Worm (Caenorhabditis elegans) whole organism, mixed stage, embryonic: ENCODE measurements around the gene srbc-36.

ENCODE experiments used
- M03D4.4 ChIP-seq: sonication (generic microtip); optimal IDR thresholded peaks from 2 replicates; lab custom pipeline; 2017; ENCODE audit warnings: mild to moderate bottlenecking, missing genetic modification characterization, missing compliant biosample characterization
- bed-3 ChIP-seq: fragments of 200-800 bp; sonication (Bioruptor generic); optimal IDR thresholded peaks from 3 replicates; lab custom pipeline; 2018; ENCODE audit warnings: mild to moderate bottlenecking, missing genetic modification characterization, moderate library complexity, missing compliant biosample characterization
- ceh-39 ChIP-seq: fragments of 150-350 bp; optimal IDR thresholded peaks from 2 replicates; lab custom pipeline; 2014; ENCODE audit warnings: missing biosample characterization, missing genetic modification characterization
- ceh-43 ChIP-seq: fragments of 200-800 bp; sonication (Bioruptor generic); optimal IDR thresholded peaks from 2 replicates; lab custom pipeline; 2018; ENCODE audit warnings: mild to moderate bottlenecking, missing genetic modification characterization, moderate library complexity, missing compliant biosample characterization
- ceh-83 ChIP-seq: fragments of 200-800 bp; sonication (Bioruptor generic); optimal IDR thresholded peaks from 2 replicates; lab custom pipeline; 2018; ENCODE audit warnings: mild to moderate bottlenecking, missing genetic modification characterization, missing compliant biosample characterization
- elt-1 ChIP-seq: sonication (generic microtip); optimal IDR thresholded peaks from 2 replicates; lab custom pipeline; 2017; ENCODE audit warnings: missing genetic modification characterization, mild to moderate bottlenecking, missing compliant biosample characterization, antibody characterized with exemption, moderate library complexity, borderline replicate concordance; ENCODE audit not compliant: insufficient read depth
- elt-3 ChIP-seq: fragments of 150-350 bp; optimal IDR thresholded peaks from 2 replicates; lab custom pipeline; 2014; ENCODE audit warnings: missing biosample characterization, missing genetic modification characterization
- ham-2 ChIP-seq: fragments of 200-800 bp; sonication (Bioruptor generic); optimal IDR thresholded peaks from 2 replicates; lab custom pipeline; 2018; ENCODE audit warnings: mild to moderate bottlenecking, missing genetic modification characterization, missing compliant biosample characterization
- lin-13 ChIP-seq: fragments of 150-350 bp; optimal IDR thresholded peaks from 2 replicates; lab custom pipeline; 2014; ENCODE audit warnings: missing biosample characterization, missing genetic modification characterization
- lin-32 ChIP-seq: fragments of 200-800 bp; sonication (Bioruptor generic); optimal IDR thresholded peaks from 2 replicates; lab custom pipeline; 2018; ENCODE audit warnings: mild to moderate bottlenecking, missing genetic modification characterization, missing compliant biosample characterization
- mep-1 ChIP-seq: fragments of 150-350 bp; optimal IDR thresholded peaks from 2 replicates; lab custom pipeline; 2017; ENCODE audit warnings: missing biosample characterization, missing genetic modification reagents, missing genetic modification characterization, inconsistent platforms
- mls-2 ChIP-seq: sonication (generic microtip); optimal IDR thresholded peaks from 2 replicates; lab custom pipeline; 2016; ENCODE audit warnings: mild to moderate bottlenecking, missing genetic modification characterization, moderate library complexity, missing compliant biosample characterization
- nhr-12 ChIP-seq: fragments of 150-350 bp; optimal IDR thresholded peaks from 2 replicates; lab custom pipeline; 2014; ENCODE audit warnings: missing biosample characterization, missing genetic modification characterization
- nhr-2 ChIP-seq: fragments of 150-350 bp; optimal IDR thresholded peaks from 2 replicates; lab custom pipeline; 2014; ENCODE audit warnings: missing biosample characterization, missing genetic modification characterization
- nhr-28 ChIP-seq: fragments of 150-350 bp; optimal IDR thresholded peaks from 2 replicates; lab custom pipeline; 2014; ENCODE audit warnings: missing biosample characterization, missing genetic modification characterization
- nhr-76 ChIP-seq: sonication (generic microtip); optimal IDR thresholded peaks from 2 replicates; lab custom pipeline; 2017; ENCODE audit warnings: missing biosample characterization, missing genetic modification characterization
- sem-2 ChIP-seq: fragments of 200-800 bp; sonication (Bioruptor generic); optimal IDR thresholded peaks from 2 replicates; lab custom pipeline; 2018; ENCODE audit warnings: mild to moderate bottlenecking, missing genetic modification characterization, missing compliant biosample characterization
- snpc-4 ChIP-seq: fragments of 150-350 bp; optimal IDR thresholded peaks from 2 replicates; lab custom pipeline; 2014; ENCODE audit warnings: missing biosample characterization, missing genetic modification characterization
- sptf-1 ChIP-seq: sonication (generic microtip); optimal IDR thresholded peaks from 2 replicates; lab custom pipeline; 2017; ENCODE audit warnings: mild to moderate bottlenecking, missing genetic modification characterization, moderate library complexity, missing compliant biosample characterization
- tbx-8 ChIP-seq: fragments of 200-800 bp; sonication (Bioruptor generic); optimal IDR thresholded peaks from 2 replicates; lab custom pipeline; 2018; ENCODE audit warnings: mild to moderate bottlenecking, missing genetic modification characterization, moderate library complexity, missing compliant biosample characterization
- unc-120 ChIP-seq: sonication (generic microtip); optimal IDR thresholded peaks from 2 replicates; lab custom pipeline; 2017; ENCODE audit warnings: missing genetic modification characterization, missing compliant biosample characterization; ENCODE audit not compliant: poor library complexity, severe bottlenecking
- unc-39 ChIP-seq: fragments of 150-350 bp; optimal IDR thresholded peaks from 2 replicates; lab custom pipeline; 2014; ENCODE audit warnings: missing biosample characterization, missing genetic modification characterization
- zip-8 ChIP-seq: fragments of 150-350 bp; optimal IDR thresholded peaks from 2 replicates; lab custom pipeline; 2014; ENCODE audit warnings: missing biosample characterization, missing genetic modification characterization
- ztf-11 ChIP-seq: fragments of 150-350 bp; optimal IDR thresholded peaks from 2 replicates; lab custom pipeline; 2014; ENCODE audit warnings: missing biosample characterization, missing genetic modification characterization

The srbc-36 gene

DNA sequence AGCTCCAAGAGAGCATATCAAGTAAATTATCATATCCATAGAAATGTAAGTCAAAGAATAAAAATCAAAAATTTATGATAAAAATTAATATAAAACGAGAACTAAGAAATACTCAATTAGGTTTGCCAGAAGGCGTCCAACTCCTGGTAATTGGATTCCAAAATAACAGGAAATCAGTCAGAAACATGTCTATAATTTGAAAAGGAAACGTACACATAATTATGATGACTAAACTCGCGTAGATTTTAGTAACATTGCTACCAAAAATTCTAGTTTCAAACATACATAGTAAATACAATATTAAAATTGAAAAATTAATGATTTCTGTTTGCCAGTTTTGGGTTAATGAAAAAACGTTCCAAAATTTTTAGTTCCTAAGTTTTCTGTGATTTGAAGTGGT is 5.6 kb downstream of the srbc-36 start, which contains the start of gene srbc-33:
Gene srbc-33 (minus strand): TSS at position 101 of the 400 bp plus-strand sequence.
- TF ChIP-seq zip-8 (tag; lab: Kevin White, UChicago) (no peak), unc-120 (no peak), nhr-28 (tag; lab: Kevin White, UChicago) (no peak), nhr-76 (tag; lab: Kevin White, UChicago) (no peak), ceh-39 (tag; lab: Kevin White, UChicago) (no peak), nhr-2 (tag; lab: Kevin White, UChicago) (no peak), unc-39 (tag; lab: Kevin White, UChicago) (no peak), ham-2 (GFP tag; lab: Kevin White, UChicago) (no peak), mls-2 (tag; lab: Kevin White, UChicago) (no peak), tbx-8 (GFP tag; lab: Kevin White, UChicago) (no peak), snpc-4 (tag; lab: Kevin White, UChicago) (no peak), mep-1 (tag; lab: Kevin White, UChicago) (no peak)
- TF ChIP-seq, all 35 proteins: peak for 0

DNA sequence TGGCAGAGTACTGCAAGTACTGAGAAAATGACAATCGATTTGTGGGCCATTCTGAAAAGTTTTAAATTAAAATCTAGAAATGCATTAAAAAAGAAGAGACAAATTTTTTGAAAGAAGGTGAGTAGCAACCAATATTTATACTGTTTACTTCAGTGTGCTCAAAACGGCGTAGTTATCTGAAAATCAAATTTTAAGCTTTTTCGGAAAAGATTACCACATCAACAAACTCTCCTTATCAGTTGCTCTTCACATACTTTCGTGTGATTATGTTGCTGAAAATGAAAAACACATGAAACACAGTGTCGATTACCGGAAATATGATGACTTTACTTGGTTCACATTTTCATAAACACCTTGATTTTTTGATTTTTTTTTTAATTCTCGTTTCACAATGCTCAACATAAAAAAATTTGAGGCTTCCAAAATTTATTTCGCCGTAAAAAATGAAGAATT is 7.8 kb downstream of the srbc-36 start, which contains the start of gene lys-7:
Gene lys-7 (minus strand): TSS at position 51 of the 453 bp plus-strand sequence.
- TF ChIP-seq elt-1 (tag; lab: Kevin White, UChicago) (no peak), bed-3 (GFP tag; lab: Kevin White, UChicago) (no peak), M03D4.4 (tag; lab: Kevin White, UChicago) (no peak), ceh-83 (GFP tag; lab: Kevin White, UChicago) (no peak), ham-2 (GFP tag; lab: Kevin White, UChicago) (no peak)

DNA sequence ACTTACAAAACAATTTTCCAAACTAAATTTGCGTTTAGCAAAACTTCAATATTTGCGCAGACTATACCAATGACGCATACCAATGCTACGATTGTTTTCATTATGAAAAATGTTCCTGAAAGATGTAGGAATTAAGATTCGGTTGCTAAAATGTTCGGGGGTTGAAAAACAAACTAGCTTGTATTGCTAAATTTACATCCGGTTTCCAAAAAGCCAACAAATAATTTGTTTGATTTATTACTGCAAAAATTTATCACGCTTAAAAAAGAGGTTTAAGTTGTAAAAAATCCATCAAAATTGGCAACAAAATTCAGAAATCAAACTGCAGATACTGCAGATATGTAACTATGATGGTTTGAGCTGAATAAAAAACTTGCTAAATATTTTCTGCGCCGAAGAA is 10.0 kb downstream of the srbc-36 start, which contains the start of gene srbc-30:
Gene srbc-30 (minus strand): TSS at position 101 of the 400 bp plus-strand sequence.
- TF ChIP-seq mep-1 (tag; lab: Kevin White, UChicago) (no peak), nhr-76 (tag; lab: Kevin White, UChicago) (no peak), tbx-8 (GFP tag; lab: Kevin White, UChicago) (no peak)

DNA sequence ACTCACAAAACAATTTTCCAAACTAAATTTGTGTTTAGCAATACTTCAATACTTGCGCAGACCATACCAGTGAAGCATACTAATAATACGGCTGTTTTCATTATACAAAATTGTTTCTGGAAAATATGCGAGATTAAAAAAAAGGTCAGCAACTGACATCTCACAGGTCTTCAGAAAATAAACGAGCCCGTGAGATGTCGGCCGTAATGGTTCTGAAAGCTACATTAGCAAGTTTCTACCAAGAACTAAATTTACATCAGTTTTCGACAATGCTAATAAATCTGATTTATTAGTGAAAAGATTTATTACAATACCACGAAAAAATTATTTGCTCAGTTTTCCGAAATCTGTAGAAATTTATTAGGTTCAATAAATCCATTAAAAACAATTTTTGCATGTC is 12.8 kb downstream of the srbc-36 start, which contains the start of gene srbc-31:
Gene srbc-31 (minus strand): TSS at position 101 of the 400 bp plus-strand sequence.
- no peak for TF ChIP-seq mls-2 (tag; lab: Kevin White, UChicago)
- TF ChIP-seq nhr-76 (tag; lab: Kevin White, UChicago), result no peak
- TF ChIP-seq, all 35 proteins: peak for 0

DNA sequence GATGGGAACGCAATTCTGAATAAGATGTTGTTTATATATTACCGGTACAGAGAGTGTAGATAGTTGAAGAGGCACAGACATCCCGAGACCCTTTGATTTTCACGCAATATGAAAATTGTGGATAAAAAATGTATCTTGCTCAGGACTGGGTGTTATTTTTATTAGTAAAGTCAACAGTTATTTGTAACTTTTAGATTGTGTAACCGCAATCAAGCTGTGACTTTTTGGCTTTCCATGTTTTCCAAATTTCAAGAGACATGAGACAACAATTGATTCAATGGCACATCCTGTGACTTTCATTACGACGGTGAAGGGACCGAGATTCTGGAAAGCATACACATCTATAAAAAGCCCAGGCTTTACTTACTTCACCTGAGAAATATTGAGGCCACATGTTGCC is 14.1 kb downstream of the srbc-36 start:
- TF ChIP-seq ceh-43 (no peak), elt-3 (tag; lab: Kevin White, UChicago) (no peak), nhr-28 (tag; lab: Kevin White, UChicago) (no peak), unc-120 (no peak), sptf-1 (tag; lab: Kevin White, UChicago) (no peak), nhr-12 (tag; lab: Kevin White, UChicago) (no peak), snpc-4 (tag; lab: Kevin White, UChicago) (no peak), sem-2 (GFP tag; lab: Kevin White, UChicago) (no peak), bed-3 (GFP tag; lab: Kevin White, UChicago) (no peak), unc-39 (tag; lab: Kevin White, UChicago) (no peak)
- TF ChIP-seq, all 35 proteins: peak for 0

DNA sequence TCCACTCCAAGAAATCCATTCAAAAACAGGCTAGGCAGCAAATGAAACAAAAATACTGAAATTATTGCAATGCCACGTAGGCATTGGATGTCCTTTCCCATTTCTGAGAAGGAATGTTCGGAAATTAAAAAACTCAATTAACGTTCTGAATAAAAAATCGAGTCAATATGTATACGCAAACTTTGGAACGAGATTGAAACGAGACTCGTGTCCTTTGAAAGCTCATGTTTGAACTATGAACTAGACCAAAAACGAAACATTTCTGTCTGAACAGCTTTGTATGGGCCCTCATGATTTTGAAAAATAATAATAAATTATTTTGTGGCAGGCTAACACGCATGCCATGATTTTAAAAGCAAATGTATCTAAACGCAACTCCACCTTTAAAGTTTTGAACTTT is 15.3 kb downstream of the srbc-36 start, which contains the start of gene oac-2:
Gene oac-2 (minus strand): TSS at position 101 of the 400 bp plus-strand sequence.
- TF ChIP-seq lin-32 (GFP tag; lab: Kevin White, UChicago) (no peak), ham-2 (GFP tag; lab: Kevin White, UChicago) (no peak), ceh-43 (no peak), nhr-2 (tag; lab: Kevin White, UChicago) (no peak), nhr-28 (tag; lab: Kevin White, UChicago) (no peak), M03D4.4 (tag; lab: Kevin White, UChicago) (no peak), sptf-1 (tag; lab: Kevin White, UChicago) (no peak), ztf-11 (tag; lab: Kevin White, UChicago) (no peak), nhr-12 (tag; lab: Kevin White, UChicago) (no peak), elt-1 (tag; lab: Kevin White, UChicago) (no peak), mls-2 (tag; lab: Kevin White, UChicago) (no peak), zip-8 (tag; lab: Kevin White, UChicago) (no peak), lin-13 (tag; lab: Kevin White, UChicago) (no peak)
